Fruit fly (Drosophila melanogaster) whole organism, wandering third instar larva: ENCODE data around the gene ds.

Experiments used
- Abd-B ChIP-seq: fragments of >200 bp; optimal IDR thresholded peaks from 2 replicates; lab custom pipeline; 2017; ENCODE audit warnings: missing biosample characterization, missing genetic modification characterization
- CG32264 ChIP-seq: fragments of 200-800 bp; sonication (Bioruptor generic); optimal IDR thresholded peaks from 2 replicates; lab custom pipeline; 2016; ENCODE audit warnings: missing biosample characterization, missing genetic modification characterization
- CG9705 ChIP-seq: fragments of 200-800 bp; sonication (Bioruptor generic); optimal IDR thresholded peaks from 2 replicates; lab custom pipeline; 2018; ENCODE audit warnings: missing biosample characterization, mild to moderate bottlenecking, missing genetic modification characterization
- CrebA ChIP-seq: fragments of 200-800 bp; sonication (Bioruptor generic); optimal IDR thresholded peaks from 2 replicates; lab custom pipeline; 2016; ENCODE audit warnings: missing biosample characterization, mild to moderate bottlenecking, missing genetic modification characterization, borderline replicate concordance
- Dfd ChIP-seq: fragments of >200 bp; optimal IDR thresholded peaks from 2 replicates; lab custom pipeline; 2017; ENCODE audit warnings: missing biosample characterization, missing genetic modification characterization
- Dif ChIP-seq: fragments of 200-275, 200-300 bp; sonication (Bioruptor generic); optimal IDR thresholded peaks from 2 replicates; lab custom pipeline; 2018; ENCODE audit warnings: missing biosample characterization, missing genetic modification characterization; ENCODE audit not compliant: partially characterized antibody
- GATAd ChIP-seq: sonication (Bioruptor generic); optimal IDR thresholded peaks from 2 replicates; lab custom pipeline; 2016; ENCODE audit warnings: missing biosample characterization, missing genetic modification characterization
- HLH106 ChIP-seq: fragments of 200-800 bp; optimal IDR thresholded peaks from 3 replicates; lab custom pipeline; 2019; ENCODE audit warnings: missing biosample characterization, mild to moderate bottlenecking, missing genetic modification characterization, moderate library complexity
- Hnf4 ChIP-seq: fragments of 200-800 bp; sonication (Bioruptor generic); optimal IDR thresholded peaks from 2 replicates; lab custom pipeline; 2016; ENCODE audit warnings: missing biosample characterization, mild to moderate bottlenecking, missing genetic modification characterization
- Hr78 ChIP-seq: fragments of >200 bp; optimal IDR thresholded peaks from 2 replicates; lab custom pipeline; 2017; ENCODE audit warnings: missing biosample characterization, missing genetic modification characterization
- Hr83 ChIP-seq: fragments of 200-300 bp; sonication (Bioruptor generic); optimal IDR thresholded peaks from 2 replicates; lab custom pipeline; 2016; ENCODE audit warnings: missing biosample characterization, mild to moderate bottlenecking, missing genetic modification characterization, moderate library complexity; ENCODE audit not compliant: poor library complexity, severe bottlenecking
- Jra ChIP-seq: sonication (Bioruptor generic); optimal IDR thresholded peaks from 2 replicates; lab custom pipeline; 2016; ENCODE audit warnings: missing biosample characterization, missing genetic modification characterization
- Mio ChIP-seq: sonication (Bioruptor generic); optimal IDR thresholded peaks from 2 replicates; lab custom pipeline; 2016; ENCODE audit warnings: missing biosample characterization, missing genetic modification characterization
- Myc ChIP-seq: fragments of >200 bp; optimal IDR thresholded peaks from 2 replicates; lab custom pipeline; 2017
- N ChIP-seq: fragments of >200 bp; optimal IDR thresholded peaks from 2 replicates; lab custom pipeline; 2018; ENCODE audit warnings: missing biosample characterization, missing external identifiers, missing genetic modification characterization
- OdsH ChIP-seq: fragments of 200-800 bp; sonication (Bioruptor generic); optimal IDR thresholded peaks from 2 replicates; lab custom pipeline; 2016; ENCODE audit warnings: missing biosample characterization, mild to moderate bottlenecking, missing genetic modification characterization
- Rel ChIP-seq, 2 experiments: fragments of 200-800 bp; sonication (Bioruptor generic) in 1 of 2; optimal IDR thresholded peaks; 2 replicates in 1 of 2; 3 replicates in 1 of 2; lab custom pipeline; 2016 to 2019; ENCODE audit warnings: mild to moderate bottlenecking in 2 of 2, missing biosample characterization in 2 of 2, missing genetic modification characterization in 2 of 2, moderate library complexity in 1 of 2
- Sp1 ChIP-seq: fragments of 200-800 bp; sonication (Bioruptor generic); optimal IDR thresholded peaks from 3 replicates; lab custom pipeline; 2019; ENCODE audit warnings: missing biosample characterization, mild to moderate bottlenecking, missing genetic modification characterization, moderate library complexity
- Vsx2 ChIP-seq: fragments of 200-300, 225-300 bp; sonication (Bioruptor generic); optimal IDR thresholded peaks from 2 replicates; lab custom pipeline; 2018; ENCODE audit warnings: missing biosample characterization, missing genetic modification characterization; ENCODE audit not compliant: partially characterized antibody
- br ChIP-seq: fragments of 200-800 bp; sonication (Bioruptor generic); optimal IDR thresholded peaks from 2 replicates; lab custom pipeline; 2016; ENCODE audit warnings: missing biosample characterization, missing genetic modification characterization
- brk ChIP-seq: fragments of 200-800 bp; sonication (Bioruptor generic); optimal IDR thresholded peaks from 2 replicates; lab custom pipeline; 2016; ENCODE audit warnings: missing biosample characterization, mild to moderate bottlenecking, missing genetic modification characterization
- dl ChIP-seq, 2 experiments: fragments of 175-275, 200-275 bp in 1 of 2; fragments of 200-275 bp in 1 of 2; sonication (Bioruptor generic); optimal IDR thresholded peaks; lab custom pipeline; 2018; ENCODE audit warnings: mild to moderate bottlenecking in 2 of 2, missing biosample characterization in 2 of 2, missing genetic modification characterization in 2 of 2, moderate library complexity in 2 of 2; ENCODE audit not compliant: partially characterized antibody in 2 of 2, insufficient read depth in 1 of 2
- dmrt93B ChIP-seq: fragments of 200-800 bp; sonication (Bioruptor generic); optimal IDR thresholded peaks from 2 replicates; lab custom pipeline; 2018; ENCODE audit warnings: missing biosample characterization, mild to moderate bottlenecking, missing genetic modification characterization
- dsf ChIP-seq: sonication (Bioruptor generic); optimal IDR thresholded peaks from 2 replicates; lab custom pipeline; 2016; ENCODE audit warnings: missing biosample characterization, missing genetic modification characterization, borderline replicate concordance
- ey ChIP-seq: fragments of 200-800 bp; sonication (Bioruptor generic); optimal IDR thresholded peaks from 2 replicates; lab custom pipeline; 2016; ENCODE audit warnings: missing biosample characterization, missing genetic modification characterization
- foxo ChIP-seq, 2 experiments: fragments of 200-800 bp; sonication (Bioruptor generic); optimal IDR thresholded peaks; 2 replicates in 1 of 2; 3 replicates in 1 of 2; lab custom pipeline; 2016 to 2017; ENCODE audit warnings: missing biosample characterization in 2 of 2, missing genetic modification characterization in 2 of 2
- fru ChIP-seq: fragments of 200-800 bp; sonication (Bioruptor generic); optimal IDR thresholded peaks from 3 replicates; lab custom pipeline; 2016; ENCODE audit warnings: missing biosample characterization, mild to moderate bottlenecking, missing genetic modification characterization
- h ChIP-seq: fragments of 200-800 bp; sonication (Bioruptor generic); optimal IDR thresholded peaks from 3 replicates; lab custom pipeline; 2016; ENCODE audit warnings: missing biosample characterization, mild to moderate bottlenecking, missing genetic modification characterization
- jim ChIP-seq: fragments of 175-275, 200-325 bp; sonication (Bioruptor generic); optimal IDR thresholded peaks from 2 replicates; lab custom pipeline; 2016; ENCODE audit warnings: missing biosample characterization, mild to moderate bottlenecking, missing genetic modification characterization
- lola ChIP-seq: fragments of >200 bp; optimal IDR thresholded peaks from 2 replicates; lab custom pipeline; 2017; ENCODE audit warnings: missing biosample characterization, missing genetic modification characterization
- pan ChIP-seq: fragments of >200 bp; optimal IDR thresholded peaks from 2 replicates; lab custom pipeline; 2017
- psq ChIP-seq: fragments of 200-800 bp; sonication (Bioruptor generic); optimal IDR thresholded peaks from 3 replicates; lab custom pipeline; 2017; ENCODE audit warnings: missing biosample characterization, mild to moderate bottlenecking, missing genetic modification characterization, moderate library complexity
- rgr ChIP-seq: fragments of 200-800 bp; sonication (Bioruptor generic); optimal IDR thresholded peaks from 3 replicates; lab custom pipeline; 2016; ENCODE audit warnings: missing biosample characterization, mild to moderate bottlenecking, missing genetic modification characterization
- sage ChIP-seq: fragments of 200-800 bp; sonication (Bioruptor generic); optimal IDR thresholded peaks from 2 replicates; lab custom pipeline; 2016; ENCODE audit warnings: missing biosample characterization, mild to moderate bottlenecking, missing genetic modification characterization
- sv ChIP-seq: fragments of 200-800 bp; sonication (Bioruptor generic); optimal IDR thresholded peaks from 3 replicates; lab custom pipeline; 2016; ENCODE audit warnings: missing biosample characterization, missing genetic modification characterization
- tai ChIP-seq: sonication (Bioruptor generic); optimal IDR thresholded peaks from 2 replicates; lab custom pipeline; 2016; ENCODE audit warnings: missing biosample characterization, missing genetic modification characterization
- usp ChIP-seq: fragments of >200 bp; optimal IDR thresholded peaks from 2 replicates; lab custom pipeline; 2017; ENCODE audit warnings: missing biosample characterization, missing genetic modification characterization
- woc ChIP-seq: sonication (Bioruptor generic); optimal IDR thresholded peaks from 2 replicates; lab custom pipeline; 2016; ENCODE audit warnings: missing biosample characterization, mild to moderate bottlenecking, missing genetic modification characterization

Gene ds

dm6 chr2L:668948-669581, 45.7 kb downstream of the ds start:
- TF ChIP-seq dl (GFP tag; optimal IDR thresholded peaks at IDR 0.05; lab: Kevin White, UChicago; ENCODE audit: insufficient read depth in 1 of 2, partially characterized antibody in 2 of 2) (no peak), h (peak; percentile 88), Dif (no peak), lola (GFP tag; lab: Kevin White, UChicago) (no peak), usp (GFP tag; lab: Kevin White, UChicago) (no peak), Jra (no peak), Myc (lab: Kevin White, UChicago) (no peak), br (GFP tag; lab: Kevin White, UChicago) (peak; percentile 85), GATAd (GFP tag; lab: Kevin White, UChicago) (no peak), dmrt93B (GFP tag; lab: Kevin White, UChicago) (peak; percentile 72), pan (lab: Kevin White, UChicago) (no peak), brk (GFP tag; lab: Kevin White, UChicago) (peak; percentile 82), OdsH (GFP tag; lab: Kevin White, UChicago) (peak; percentile 83), N (no peak), Rel (GFP tag; optimal IDR thresholded peaks at IDR 0.05; lab: Kevin White, UChicago) (no peak), Rel (tag; optimal IDR thresholded peaks at IDR 0.05; lab: Kevin White, UChicago) (peak; percentile 30), HLH106 (tag; lab: Kevin White, UChicago) (peak; percentile 89), psq (GFP tag; lab: Kevin White, UChicago) (peak; percentile 68), Mio (GFP tag; lab: Kevin White, UChicago) (no peak), Dfd (GFP tag; lab: Kevin White, UChicago) (no peak), fru (GFP tag; lab: Kevin White, UChicago) (peak; percentile 91), tai (GFP tag; lab: Kevin White, UChicago) (peak; percentile 44), Hr78 (GFP tag; lab: Kevin White, UChicago) (no peak), foxo (GFP tag; optimal IDR thresholded peaks at IDR 0.05; lab: Kevin White, UChicago) (peak in 1 of 2 experiments; percentile 88), Hr83 (no peak), sage (peak; percentile 71), dsf (GFP tag; lab: Kevin White, UChicago) (no peak), CrebA (GFP tag; lab: Kevin White, UChicago) (no peak), Abd-B (GFP tag; lab: Kevin White, UChicago) (no peak), CG32264 (GFP tag; lab: Kevin White, UChicago) (peak; percentile 25), Vsx2 (GFP tag; lab: Kevin White, UChicago) (peak; percentile 20), sv (GFP tag; lab: Kevin White, UChicago) (no peak), jim (GFP tag; lab: Kevin White, UChicago) (no peak), rgr (GFP tag; lab: Kevin White, UChicago) (peak; percentile 86), Hnf4 (GFP tag; lab: Kevin White, UChicago) (peak; percentile 71), CG9705 (GFP tag; lab: Kevin White, UChicago) (peak; percentile 46), ey (GFP tag; lab: Kevin White, UChicago) (peak; percentile 88), woc (GFP tag; lab: Kevin White, UChicago) (peak; percentile 83), Sp1 (peak; percentile 85)

- TF ChIP-seq psq (GFP tag; lab: Kevin White, UChicago) (peak; percentile 8), foxo (GFP tag; optimal IDR thresholded peaks at IDR 0.05; lab: Kevin White, UChicago) (peak in 1 of 2 experiments; percentile 38), HLH106 (tag; lab: Kevin White, UChicago) (peak; percentile 23), h (peak; percentile 43), rgr (GFP tag; lab: Kevin White, UChicago) (peak; percentile 24), GATAd (GFP tag; lab: Kevin White, UChicago) (no peak), ey (GFP tag; lab: Kevin White, UChicago) (peak; percentile 5), br (GFP tag; lab: Kevin White, UChicago) (peak; percentile 0), Dif (no peak), CG9705 (GFP tag; lab: Kevin White, UChicago) (no peak), fru (GFP tag; lab: Kevin White, UChicago) (peak; percentile 43)
These were observed 50.5 kb downstream of the ds start for dm6 chr2L:664306-664705.
